Worm (Caenorhabditis elegans): ENCODE results near the gene otub-3.

The otub-3 gene

ce11 chrIV:8743654-8744332 is 15.8 kb downstream of the otub-3 start, which contains the start of gene F21D5.7:
TSS of gene F21D5.7 (minus strand) at chrIV:8743704.
- peak; percentile 55 for TF ChIP-seq fos-1 (tag; optimal IDR thresholded peaks at IDR 0.05)
- TF ChIP-seq egl-27 (tag; optimal IDR thresholded peaks at IDR 0.05), result peak; percentile 11
- TF ChIP-seq gmeb-1 (tag; optimal IDR thresholded peaks at IDR 0.05), result peak; percentile 89
- no peak for TF ChIP-seq nhr-23 (tag; optimal IDR thresholded peaks at IDR 0.05)
- TF ChIP-seq sma-9 (GFP tag; optimal IDR thresholded peaks at IDR 0.05), result peak; percentile 84
- no peak for TF ChIP-seq sma-9 (tag; optimal IDR thresholded peaks at IDR 0.05)
- TF ChIP-seq nhr-6 (tag; optimal IDR thresholded peaks at IDR 0.05), result peak; percentile 35
- peak; percentile 41 for TF ChIP-seq skn-1 (tag; optimal IDR thresholded peaks at IDR 0.05)
- no peak for TF ChIP-seq nhr-77 (tag; optimal IDR thresholded peaks at IDR 0.05)
- TF ChIP-seq C34F6.9 (tag; optimal IDR thresholded peaks at IDR 0.05), result peak; percentile 89
- TF ChIP-seq sem-4 (tag; optimal IDR thresholded peaks at IDR 0.05), result peak; percentile 37
- TF ChIP-seq ztf-11 (tag; optimal IDR thresholded peaks at IDR 0.05), result no peak
- TF ChIP-seq R02D3.7 (tag; optimal IDR thresholded peaks at IDR 0.05), result no peak
- TF ChIP-seq nhr-12 (tag; optimal IDR thresholded peaks at IDR 0.05), result no peak
- TF ChIP-seq mab-5 (tag; optimal IDR thresholded peaks at IDR 0.05), result peak; percentile 31
- TF ChIP-seq ztf-4 (tag; optimal IDR thresholded peaks at IDR 0.05), result peak; percentile 52
- TF ChIP-seq nhr-21 (tag; optimal IDR thresholded peaks at IDR 0.05), result peak; percentile 70
- TF ChIP-seq blmp-1 (tag; optimal IDR thresholded peaks at IDR 0.05; ENCODE audit: insufficient read depth), result peak; percentile 43
- no peak for TF ChIP-seq ceh-16 (tag; optimal IDR thresholded peaks at IDR 0.05)
- TF ChIP-seq ZK546.5 (tag; optimal IDR thresholded peaks at IDR 0.05), result peak; percentile 3
- TF ChIP-seq crh-2 (tag; optimal IDR thresholded peaks at IDR 0.05), result peak; percentile 91
- peak; percentile 85 for TF ChIP-seq unc-55 (GFP tag; optimal IDR thresholded peaks at IDR 0.05)
- no peak for TF ChIP-seq ama-1 (optimal IDR thresholded peaks at IDR 0.05)
- peak; percentile 46 for TF ChIP-seq nhr-129 (tag; optimal IDR thresholded peaks at IDR 0.05)
- peak; percentile 31 for TF ChIP-seq snpc-4 (tag; optimal IDR thresholded peaks at IDR 0.05)
- no peak for TF ChIP-seq nhr-237 (tag; optimal IDR thresholded peaks at IDR 0.05)
- peak; percentile 55 for TF ChIP-seq lin-11 (tag; optimal IDR thresholded peaks at IDR 0.05)
- peak in 1 of 2 experiments; percentile 31 for TF ChIP-seq mdl-1 (tag; optimal IDR thresholded peaks at IDR 0.05)
- peak; percentile 68 to 89 for TF ChIP-seq lsy-2 (tag; optimal IDR thresholded peaks at IDR 0.05)
- peak; percentile 67 for TF ChIP-seq lin-13 (GFP tag; optimal IDR thresholded peaks at IDR 0.05)
- TF ChIP-seq dmd-4 (tag; optimal IDR thresholded peaks at IDR 0.05), result peak; percentile 26

- no peak for TF ChIP-seq R02D3.7 (tag; optimal IDR thresholded peaks at IDR 0.05)
- no peak for TF ChIP-seq elt-1 (tag; optimal IDR thresholded peaks at IDR 0.05)
- TF ChIP-seq ama-1 (optimal IDR thresholded peaks at IDR 0.05), result no peak
- no peak for TF ChIP-seq aly-2 (tag; optimal IDR thresholded peaks at IDR 0.05)
- no peak for TF ChIP-seq unc-39 (tag; optimal IDR thresholded peaks at IDR 0.05)
- no peak for TF ChIP-seq F13H6.1 (tag; optimal IDR thresholded peaks at IDR 0.05)
- TF ChIP-seq nhr-129 (tag; optimal IDR thresholded peaks at IDR 0.05), result no peak
- no peak for TF ChIP-seq Y55F3AM.14 (GFP tag; optimal IDR thresholded peaks at IDR 0.05)
- no peak for TF ChIP-seq ceh-16 (tag; optimal IDR thresholded peaks at IDR 0.05)
- TF ChIP-seq nhr-10 (tag; optimal IDR thresholded peaks at IDR 0.05), result no peak
- TF ChIP-seq skn-1 (tag; optimal IDR thresholded peaks at IDR 0.05), result no peak
- no peak for TF ChIP-seq nhr-25 (tag; optimal IDR thresholded peaks at IDR 0.05)
- no peak for TF ChIP-seq lin-13 (GFP tag; optimal IDR thresholded peaks at IDR 0.05)
- TF ChIP-seq ztf-1 (GFP tag; conservative IDR thresholded peaks at IDR 0.05), result no peak
These were observed 17.8 kb downstream of the otub-3 start, which contains the start of the genes F20C5.7 and parg-1 for ce11 chrIV:8745591-8746302. TSS of gene F20C5.7 (minus strand) at chrIV:8745691. TSS of gene parg-1 (plus strand) at chrIV:8746252.

- no peak for TF ChIP-seq snpc-4 (tag; optimal IDR thresholded peaks at IDR 0.05)
- no peak for TF ChIP-seq fos-1 (tag; optimal IDR thresholded peaks at IDR 0.05)
- TF ChIP-seq peb-1 (tag; optimal IDR thresholded peaks at IDR 0.05), result no peak
- TF ChIP-seq ceh-82 (tag; optimal IDR thresholded peaks at IDR 0.05), result no peak
- TF ChIP-seq alr-1 (tag; optimal IDR thresholded peaks at IDR 0.05), result no peak
- TF ChIP-seq nhr-129 (tag; optimal IDR thresholded peaks at IDR 0.05), result no peak
- TF ChIP-seq nhr-25 (tag; optimal IDR thresholded peaks at IDR 0.05), result no peak
- TF ChIP-seq sma-9 (GFP tag; optimal IDR thresholded peaks at IDR 0.05), result no peak
- TF ChIP-seq sma-9 (tag; optimal IDR thresholded peaks at IDR 0.05), result no peak
- no peak for TF ChIP-seq nhr-77 (tag; optimal IDR thresholded peaks at IDR 0.05)
These were observed 21.0 kb downstream of the otub-3 start for ce11 chrIV:8748967-8749366.

Measured in whole organism, L2 larva.